Fruit fly (Drosophila melanogaster): ENCODE data around the gene Arl1.

Gene Arl1

dm6 chr3L:15952287-15952686, 30.6 kb upstream of the Arl1 start:
- TF ChIP-seq CG2199 (GFP tag; IDR thresholded peaks at IDR 0.05) (0 out of 3 replicates have a peak, but pooled peaks have one; percentile 27), CG13894 (tag; optimal IDR thresholded peaks at IDR 0.05) (peak; percentile 2), C15 (GFP tag; IDR thresholded peaks at IDR 0.05) (0 out of 3 replicates have a peak, but pooled peaks have one; percentile 10), CG11093 (GFP tag; IDR thresholded peaks at IDR 0.05) (no peak)

dm6 chr3L:15952909-15953308, 30.0 kb upstream of the Arl1 start:
- no peak for TF ChIP-seq CG12219 (GFP tag; optimal IDR thresholded peaks at IDR 0.05)
- peak; percentile 82 for TF ChIP-seq CG12769 (tag; optimal IDR thresholded peaks at IDR 0.05)
- TF ChIP-seq CG30431 (GFP tag; optimal IDR thresholded peaks at IDR 0.05) = no peak
- TF ChIP-seq Atf6 (GFP tag; IDR thresholded peaks at IDR 0.05) = no peak
- no peak for TF ChIP-seq stc (GFP tag; IDR thresholded peaks at IDR 0.05)
- no peak for TF ChIP-seq odd (GFP tag; optimal IDR thresholded peaks at IDR 0.05)
- TF ChIP-seq CG11560 (tag; IDR thresholded peaks at IDR 0.05) = no peak
- TF ChIP-seq nom (GFP tag; optimal IDR thresholded peaks at IDR 0.05) = peak; percentile 10
- TF ChIP-seq Poxn (GFP tag; IDR thresholded peaks at IDR 0.05) = no peak
- TF ChIP-seq fd3F (GFP tag; optimal IDR thresholded peaks at IDR 0.05) = no peak
- no peak for TF ChIP-seq ro (GFP tag; IDR thresholded peaks at IDR 0.05)
- no peak for TF ChIP-seq klu (GFP tag; IDR thresholded peaks at IDR 0.05)
- no peak for TF ChIP-seq CG6254 (GFP tag; optimal IDR thresholded peaks at IDR 0.05)
- TF ChIP-seq chm (GFP tag; IDR thresholded peaks at IDR 0.05) = 0 out of 2 replicates have a peak, but pooled peaks have one; percentile 46
- TF ChIP-seq sqz (GFP tag; optimal IDR thresholded peaks at IDR 0.05) = no peak
- TF ChIP-seq CG17361 (GFP tag; IDR thresholded peaks at IDR 0.05) = no peak
- no peak for TF ChIP-seq CG33557 (GFP tag; optimal IDR thresholded peaks at IDR 0.05)
- TF ChIP-seq chinmo (GFP tag; IDR thresholded peaks at IDR 0.05; ENCODE audit: partially characterized antibody) = 0 out of 4 replicates have a peak, but pooled peaks have one; percentile 38
- peak; percentile 78 for TF ChIP-seq Deaf1 (tag; optimal IDR thresholded peaks at IDR 0.05)
- peak; percentile 96 for TF ChIP-seq Adf1 (GFP tag; IDR thresholded peaks at IDR 0.05)
- TF ChIP-seq Med (GFP tag) = no peak
- no peak for TF ChIP-seq z (GFP tag; IDR thresholded peaks at IDR 0.05)
- TF ChIP-seq pb (GFP tag; optimal IDR thresholded peaks at IDR 0.05) = no peak
- peak; percentile 19 for TF ChIP-seq lab (GFP tag; optimal IDR thresholded peaks at IDR 0.05)
- TF ChIP-seq CG13775 (GFP tag; optimal IDR thresholded peaks at IDR 0.05) = no peak
- no peak for TF ChIP-seq otp (GFP tag; IDR thresholded peaks at IDR 0.05)
- no peak for TF ChIP-seq CG31365 (tag; optimal IDR thresholded peaks at IDR 0.05)
- TF ChIP-seq CG7839 (tag; optimal IDR thresholded peaks at IDR 0.05) = no peak
- no peak for TF ChIP-seq gsb (GFP tag; IDR thresholded peaks at IDR 0.05)
- peak; percentile 30 for TF ChIP-seq abd-A (tag; optimal IDR thresholded peaks at IDR 0.05)
- no peak for TF ChIP-seq jigr1 (GFP tag; IDR thresholded peaks at IDR 0.05)
- no peak for TF ChIP-seq Vsx1 (GFP tag; optimal IDR thresholded peaks at IDR 0.05)
- TF ChIP-seq Myb (GFP tag; optimal IDR thresholded peaks at IDR 0.05) = no peak
- no peak for TF ChIP-seq CG11456 (GFP tag; IDR thresholded peaks at IDR 0.05)
- TF ChIP-seq knrl (GFP tag; IDR thresholded peaks at IDR 0.05; ENCODE audit: partially characterized antibody) = 0 out of 3 replicates have a peak, but pooled peaks have one; percentile 14
- peak; percentile 88 for TF ChIP-seq crol (GFP tag; IDR thresholded peaks at IDR 0.05)
- TF ChIP-seq Hand (GFP tag; optimal IDR thresholded peaks at IDR 0.05) = no peak
- TF ChIP-seq CG13287 (GFP tag; IDR thresholded peaks at IDR 0.05; ENCODE audit: partially characterized antibody) = peak; percentile 10; the same call in 1 of the 2 replicates
- TF ChIP-seq bcd (GFP tag; optimal IDR thresholded peaks at IDR 0.05) = no peak
- no peak for TF ChIP-seq CG11695 (GFP tag; IDR thresholded peaks at IDR 0.05)
- no peak for TF ChIP-seq Sry-δ (GFP tag; optimal IDR thresholded peaks at IDR 0.05)
- no peak for TF ChIP-seq CG13894 (tag; optimal IDR thresholded peaks at IDR 0.05)
- no peak for TF ChIP-seq CG11093 (GFP tag; IDR thresholded peaks at IDR 0.05)
- TF ChIP-seq Bgb (GFP tag; IDR thresholded peaks at IDR 0.05; ENCODE audit: partially characterized antibody) = peak; percentile 42; the same call in 1 of the 2 replicates
- TF ChIP-seq Mrtf (GFP tag; IDR thresholded peaks at IDR 0.05) = no peak
- no peak for TF ChIP-seq HLH3B (GFP tag; IDR thresholded peaks at IDR 0.05)
- TF ChIP-seq Atf-2 (GFP tag; optimal IDR thresholded peaks at IDR 0.05) = no peak
